Worm (Caenorhabditis elegans): ENCODE measurements around the gene spe-39.

DNA sequence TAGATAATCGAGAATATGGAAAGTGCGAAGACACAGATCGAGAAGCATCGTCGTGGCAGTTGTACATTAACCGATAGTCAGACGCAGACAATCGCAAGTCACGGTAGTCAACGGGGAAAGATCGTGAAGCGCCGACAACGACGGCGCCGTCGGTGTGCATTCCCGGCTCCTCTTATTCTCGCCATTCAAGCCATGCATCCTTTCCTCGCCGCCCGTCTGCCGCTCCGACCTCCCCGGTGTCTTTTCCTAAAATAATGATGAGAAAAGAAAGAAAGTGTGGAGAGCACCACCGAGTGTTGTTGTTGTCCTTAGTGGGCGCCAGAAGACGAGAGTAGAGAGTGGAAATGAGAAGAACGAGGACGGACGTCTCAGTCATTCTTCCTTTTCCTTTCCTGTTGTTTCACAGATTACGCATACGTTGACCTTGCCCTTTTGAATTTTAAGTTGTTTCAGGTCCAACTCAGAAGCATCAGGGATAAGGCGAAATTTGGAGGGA is 8.5 kb downstream of the spe-39 start, which contains the start of gene ZC404.1:
- TF ChIP-seq flt-1 (GFP tag; IDR thresholded peaks at IDR 0.05) (no peak), ref-1 (GFP tag; conservative IDR thresholded peaks at IDR 0.05) (no peak), ztf-29 (GFP tag; IDR thresholded peaks at IDR 0.05) (no peak), med-1 (GFP tag; optimal IDR thresholded peaks at IDR 0.05; ENCODE audit: insufficient read depth) (no peak)
